Worm (Caenorhabditis elegans) whole organism, L4/young adult: ENCODE results near the gene K04F1.8.

Experiments used
- dao-5 ChIP-seq: sonication (generic microtip); optimal IDR thresholded peaks from 2 replicates; lab custom pipeline; 2016; ENCODE audit warnings: missing genotype, missing genetic modification characterization, moderate library complexity, missing compliant biosample characterization
- him-1 ChIP-seq: sonication (generic microtip); optimal IDR thresholded peaks from 2 replicates; lab custom pipeline; 2016; ENCODE audit warnings: missing genotype, missing genetic modification reagents, missing genetic modification characterization, missing compliant biosample characterization

DNA sequence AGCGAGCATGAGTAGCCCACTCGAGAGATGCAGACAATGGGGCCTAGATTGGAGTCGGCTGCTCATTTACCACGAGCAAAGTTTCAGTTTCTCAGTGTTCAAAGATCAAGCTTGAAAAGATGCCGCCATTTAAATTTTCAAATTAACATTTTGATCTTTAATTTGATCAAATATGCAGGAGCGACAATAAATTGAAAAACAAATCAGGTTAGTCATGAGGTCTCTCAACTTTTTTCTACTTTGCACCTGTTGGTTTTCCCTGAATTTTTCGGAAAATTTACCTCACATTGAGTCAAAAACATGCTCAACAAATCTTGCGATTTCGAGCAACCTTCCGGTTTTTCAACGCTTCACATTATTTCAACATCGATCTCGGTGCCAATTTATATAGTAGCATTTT lies 18.3 kb downstream of the K04F1.8 start, which contains the start of gene srh-5:
- TF ChIP-seq dao-5 (tag; lab: Kevin White, UChicago) = no peak
- no peak for TF ChIP-seq him-1 (tag; lab: Kevin White, UChicago)
